Worm (Caenorhabditis elegans) whole organism, L4 larva: ENCODE measurements around the gene cav-1.

Experiments used
- D1046.2 ChIP-seq: fragments of 200-800 bp; sonication (Bioruptor generic); IDR thresholded peaks from 2 replicates; pipeline ENCODE4 v1.3.6; 2022; ENCODE audit warnings: missing genetic modification characterization, missing compliant biosample characterization
- F26F4.8 ChIP-seq: fragments of 200-800 bp; sonication (Bioruptor generic); conservative IDR thresholded peaks from 2 replicates; pipeline ENCODE4 v1.3.6; 2022; ENCODE audit warnings: missing genetic modification characterization, missing compliant biosample characterization
- Y75B8A.6 ChIP-seq: fragments of 200-800 bp; sonication (Bioruptor generic); IDR thresholded peaks from 2 replicates; pipeline ENCODE4 v1.3.6; 2022; ENCODE audit warnings: missing genetic modification reagents, missing genetic modification characterization, missing compliant biosample characterization
- aly-2 ChIP-seq: sonication (generic microtip); optimal IDR thresholded peaks from 2 replicates; lab custom pipeline; 2018; ENCODE audit warnings: missing biosample characterization, missing genetic modification characterization
- arid-1 ChIP-seq: fragments of 200-800 bp; sonication (Bioruptor generic); conservative IDR thresholded peaks from 2 replicates; pipeline ENCODE4 v1.3.6; 2022; ENCODE audit warnings: missing genetic modification reagents, missing genetic modification characterization, missing compliant biosample characterization
- ceh-32 ChIP-seq: sonication (generic microtip); optimal IDR thresholded peaks from 2 replicates; lab custom pipeline; 2016; ENCODE audit warnings: mild to moderate bottlenecking, missing genetic modification characterization, missing compliant biosample characterization; ENCODE audit not compliant: poor library complexity
- cey-2 ChIP-seq: sonication (generic microtip); optimal IDR thresholded peaks from 3 replicates; lab custom pipeline; 2017; ENCODE audit warnings: missing genetic modification characterization, mild to moderate bottlenecking, missing compliant biosample characterization, antibody characterized with exemption, borderline replicate concordance; ENCODE audit not compliant: insufficient read depth
- daf-12 ChIP-seq: fragments of 150-350 bp; optimal IDR thresholded peaks from 2 replicates; lab custom pipeline; 2014; ENCODE audit warnings: missing biosample characterization, missing genetic modification reagents, missing genetic modification characterization
- daf-19 ChIP-seq: fragments of 200-800 bp; sonication (Bioruptor generic); conservative IDR thresholded peaks from 2 replicates; pipeline ENCODE4 v1.3.6; 2022; ENCODE audit warnings: missing genetic modification characterization, missing compliant biosample characterization
- daf-8 ChIP-seq: fragments of 200-800 bp; sonication (Bioruptor generic); IDR thresholded peaks from 2 replicates; pipeline ENCODE4 v1.3.6; 2022; ENCODE audit warnings: missing genetic modification characterization, missing compliant biosample characterization
- dmd-6 ChIP-seq: fragments of 200-800 bp; sonication (Bioruptor generic); IDR thresholded peaks from 2 replicates; pipeline ENCODE4 v1.3.6; 2022; ENCODE audit warnings: missing genetic modification reagents, missing genetic modification characterization, missing compliant biosample characterization
- dpl-1 ChIP-seq: fragments of 150-350 bp; optimal IDR thresholded peaks from 2 replicates; lab custom pipeline; 2014; ENCODE audit warnings: missing biosample characterization, missing genetic modification reagents, missing genetic modification characterization
- egl-27 ChIP-seq: sonication (generic microtip); optimal IDR thresholded peaks from 3 replicates; lab custom pipeline; 2017; ENCODE audit warnings: missing biosample characterization, missing genetic modification reagents, missing genetic modification characterization
- egl-43 ChIP-seq: fragments of 200-800 bp; sonication (Bioruptor generic); IDR thresholded peaks from 2 replicates; pipeline ENCODE4 v1.3.6; 2022; ENCODE audit warnings: missing genetic modification reagents, missing genetic modification characterization, missing compliant biosample characterization
- fos-1 ChIP-seq: fragments of 150-350 bp; optimal IDR thresholded peaks from 2 replicates; lab custom pipeline; 2014; ENCODE audit warnings: missing biosample characterization, missing genetic modification characterization
- gei-8 ChIP-seq: fragments of 200-800 bp; sonication (Bioruptor generic); optimal IDR thresholded peaks from 2 replicates; lab custom pipeline; 2018; ENCODE audit warnings: mild to moderate bottlenecking, missing genetic modification characterization, missing compliant biosample characterization
- hlh-30 ChIP-seq: sonication (generic microtip); optimal IDR thresholded peaks from 2 replicates; lab custom pipeline; 2017; ENCODE audit warnings: antibody characterized with exemption, mild to moderate bottlenecking, missing genetic modification characterization, missing compliant biosample characterization; ENCODE audit not compliant: insufficient read depth
- hmg-1.1 ChIP-seq: fragments of 200-800 bp; sonication (Bioruptor generic); IDR thresholded peaks from 2 replicates; pipeline ENCODE4 v1.3.6; 2022; ENCODE audit warnings: missing genetic modification reagents, missing genetic modification characterization, missing compliant biosample characterization
- jun-1 ChIP-seq: fragments of 150-350 bp; optimal IDR thresholded peaks from 2 replicates; lab custom pipeline; 2014; ENCODE audit warnings: missing biosample characterization, missing genetic modification reagents, missing genetic modification characterization
- lim-7 ChIP-seq: fragments of 200-800 bp; sonication (Bioruptor generic); IDR thresholded peaks from 2 replicates; pipeline ENCODE4 v1.3.6; 2022; ENCODE audit warnings: missing genetic modification characterization, missing compliant biosample characterization
- lin-1 ChIP-seq: fragments of 200-800 bp; sonication (Bioruptor generic); IDR thresholded peaks from 2 replicates; pipeline ENCODE4 v1.3.6; 2022; ENCODE audit warnings: missing genetic modification reagents, missing genetic modification characterization, missing compliant biosample characterization
- lin-15B ChIP-seq: fragments of 150-350 bp; sonication (generic microtip); optimal IDR thresholded peaks from 3 replicates; lab custom pipeline; 2014; ENCODE audit warnings: missing biosample characterization, missing genetic modification characterization
- lin-29 ChIP-seq: fragments of 200-800 bp; sonication (Bioruptor generic); IDR thresholded peaks from 2 replicates; pipeline ENCODE4 v1.3.6; 2022; ENCODE audit warnings: missing genetic modification reagents, missing genetic modification characterization, missing compliant biosample characterization
- lin-38 ChIP-seq: fragments of 200-800 bp; sonication (Bioruptor generic); IDR thresholded peaks from 2 replicates; pipeline ENCODE4 v1.3.6; 2022; ENCODE audit warnings: missing genetic modification reagents, missing genetic modification characterization, missing compliant biosample characterization
- lin-39 ChIP-seq: fragments of 150-350 bp; optimal IDR thresholded peaks from 2 replicates; lab custom pipeline; 2014; ENCODE audit warnings: missing biosample characterization, missing genetic modification reagents, missing genetic modification characterization
- lsy-2 ChIP-seq, 2 experiments: fragments of 150-350 bp in 1 of 2; sonication (generic microtip) in 1 of 2; optimal IDR thresholded peaks; 2 replicates each; lab custom pipeline; 2014 to 2017; ENCODE audit warnings: missing biosample characterization in 2 of 2, missing genetic modification characterization in 2 of 2
- madf-5 ChIP-seq, 2 experiments: fragments of 200-800 bp; sonication (Bioruptor generic); IDR thresholded peaks; 2 replicates each; pipeline ENCODE4 v1.3.6; 2022; ENCODE audit warnings: missing compliant biosample characterization in 2 of 2, missing genetic modification characterization in 2 of 2
- mdl-1 ChIP-seq, 2 experiments: fragments of 150-350 bp in 1 of 2; sonication (generic microtip) in 1 of 2; optimal IDR thresholded peaks; 2 replicates each; lab custom pipeline; 2014 to 2017; ENCODE audit warnings: missing biosample characterization in 2 of 2, missing genetic modification characterization in 2 of 2
- mep-1 ChIP-seq: fragments of 150-350 bp; sonication (generic microtip); optimal IDR thresholded peaks from 3 replicates; lab custom pipeline; 2014; ENCODE audit warnings: missing biosample characterization, missing genetic modification characterization
- nhr-10 ChIP-seq: fragments of 150-350 bp; optimal IDR thresholded peaks from 2 replicates; lab custom pipeline; 2014; ENCODE audit warnings: missing biosample characterization, missing genetic modification characterization
- nhr-237 ChIP-seq: sonication (generic microtip); optimal IDR thresholded peaks from 2 replicates; lab custom pipeline; 2017; ENCODE audit warnings: missing biosample characterization, missing genetic modification characterization
- nhr-25 ChIP-seq: sonication (generic microtip); optimal IDR thresholded peaks from 2 replicates; lab custom pipeline; 2017; ENCODE audit warnings: missing genetic modification characterization, mild to moderate bottlenecking, missing compliant biosample characterization, antibody characterized with exemption, moderate library complexity, borderline replicate concordance; ENCODE audit not compliant: insufficient read depth
- nhr-28 ChIP-seq: fragments of 150-350 bp; optimal IDR thresholded peaks from 2 replicates; lab custom pipeline; 2014; ENCODE audit warnings: missing biosample characterization, missing genetic modification characterization
- nhr-41 ChIP-seq: fragments of 200-800 bp; sonication (Bioruptor generic); IDR thresholded peaks from 2 replicates; pipeline ENCODE4 v1.3.6; 2022; ENCODE audit warnings: missing genetic modification reagents, missing genetic modification characterization, missing compliant biosample characterization
- nhr-76 ChIP-seq: fragments of 150-350 bp; optimal IDR thresholded peaks from 2 replicates; lab custom pipeline; 2014; ENCODE audit warnings: missing biosample characterization, missing genetic modification characterization
- pqm-1 ChIP-seq: sonication (generic microtip); optimal IDR thresholded peaks from 2 replicates; lab custom pipeline; 2017; ENCODE audit warnings: missing biosample characterization, missing genetic modification characterization
- sdz-12 ChIP-seq: fragments of 200-800 bp; sonication (Bioruptor generic); optimal IDR thresholded peaks from 2 replicates; lab custom pipeline; 2018; ENCODE audit warnings: mild to moderate bottlenecking, missing genetic modification characterization, missing compliant biosample characterization
- skn-1 ChIP-seq: fragments of 150-350 bp; optimal IDR thresholded peaks from 2 replicates; lab custom pipeline; 2014; ENCODE audit warnings: missing biosample characterization, missing genetic modification characterization
- tra-1 ChIP-seq: fragments of 200-800 bp; sonication (Bioruptor generic); IDR thresholded peaks from 2 replicates; pipeline ENCODE4 v1.3.6; 2022; ENCODE audit warnings: missing genetic modification reagents, missing genetic modification characterization, missing compliant biosample characterization
- unc-130 ChIP-seq: sonication (generic microtip); optimal IDR thresholded peaks from 2 replicates; lab custom pipeline; 2016; ENCODE audit warnings: missing genetic modification reagents, missing genetic modification characterization, missing compliant biosample characterization
- unc-39 ChIP-seq: sonication (generic microtip); optimal IDR thresholded peaks from 2 replicates; lab custom pipeline; 2017; ENCODE audit warnings: missing biosample characterization, missing genetic modification characterization
- zag-1 ChIP-seq: fragments of 150-350 bp; optimal IDR thresholded peaks from 2 replicates; lab custom pipeline; 2014; ENCODE audit warnings: missing biosample characterization, missing genetic modification characterization
- zfp-2 ChIP-seq: sonication (generic microtip); optimal IDR thresholded peaks from 2 replicates; lab custom pipeline; 2016; ENCODE audit warnings: mild to moderate bottlenecking, missing genetic modification characterization, missing compliant biosample characterization
- zfp-3 ChIP-seq: fragments of 200-800 bp; sonication (Bioruptor generic); conservative IDR thresholded peaks from 2 replicates; pipeline ENCODE4 v1.3.6; 2022; ENCODE audit warnings: missing genetic modification reagents, missing genetic modification characterization, missing compliant biosample characterization
- zip-11 ChIP-seq: fragments of 200-800 bp; sonication (Bioruptor generic); IDR thresholded peaks from 2 replicates; pipeline ENCODE4 v1.3.6; 2022; ENCODE audit warnings: missing genetic modification characterization, missing compliant biosample characterization
- ztf-7 ChIP-seq: fragments of 150-350 bp; optimal IDR thresholded peaks from 2 replicates; lab custom pipeline; 2014; ENCODE audit warnings: missing biosample characterization, missing genetic modification characterization

The cav-1 gene

DNA sequence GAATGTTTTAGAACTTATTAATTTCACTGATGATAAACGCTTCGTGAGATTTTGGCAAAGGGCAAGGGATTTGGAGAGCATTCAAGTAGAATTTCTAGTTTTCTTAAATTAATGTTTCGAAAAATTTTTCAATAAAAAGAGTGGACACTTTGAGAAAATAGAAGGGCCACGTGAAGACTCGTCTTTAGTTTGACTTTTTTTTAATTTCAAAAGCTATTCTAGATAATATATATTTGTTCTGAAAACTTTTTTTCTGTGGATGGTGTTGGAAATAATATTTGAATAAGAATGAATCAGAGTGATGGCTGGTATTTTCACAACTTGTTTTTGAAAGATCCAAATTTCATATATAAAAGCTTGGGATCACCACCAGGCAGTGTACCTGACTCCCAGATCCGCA is 24.0 kb upstream of the cav-1 start, which contains the start of gene C28D4.8:
Gene C28D4.8, minus strand, starts transcription at position 101 of the 400 bp plus-strand sequence.
- TF ChIP-seq tra-1 (GFP tag; lab: Robert Waterston, UW) (no peak), ceh-32 (no peak), nhr-76 (no peak), unc-39 (tag; lab: Kevin White, UChicago) (no peak), zip-11 (no peak), F26F4.8 (GFP tag; lab: Robert Waterston, UW) (no peak), hlh-30 (tag; lab: Kevin White, UChicago) (no peak), ztf-7 (tag; lab: Kevin White, UChicago) (no peak), nhr-237 (tag; lab: Kevin White, UChicago) (no peak), zfp-2 (tag; lab: Kevin White, UChicago) (no peak), lin-1 (GFP tag; lab: Robert Waterston, UW) (no peak)

ce11 chrIV:9755713-9756112 is 16.6 kb upstream of the cav-1 start:
- TF ChIP-seq sdz-12 (GFP tag; lab: Kevin White, UChicago) = no peak
- peak; percentile 61 for TF ChIP-seq nhr-28 (tag; lab: Kevin White, UChicago)

DNA sequence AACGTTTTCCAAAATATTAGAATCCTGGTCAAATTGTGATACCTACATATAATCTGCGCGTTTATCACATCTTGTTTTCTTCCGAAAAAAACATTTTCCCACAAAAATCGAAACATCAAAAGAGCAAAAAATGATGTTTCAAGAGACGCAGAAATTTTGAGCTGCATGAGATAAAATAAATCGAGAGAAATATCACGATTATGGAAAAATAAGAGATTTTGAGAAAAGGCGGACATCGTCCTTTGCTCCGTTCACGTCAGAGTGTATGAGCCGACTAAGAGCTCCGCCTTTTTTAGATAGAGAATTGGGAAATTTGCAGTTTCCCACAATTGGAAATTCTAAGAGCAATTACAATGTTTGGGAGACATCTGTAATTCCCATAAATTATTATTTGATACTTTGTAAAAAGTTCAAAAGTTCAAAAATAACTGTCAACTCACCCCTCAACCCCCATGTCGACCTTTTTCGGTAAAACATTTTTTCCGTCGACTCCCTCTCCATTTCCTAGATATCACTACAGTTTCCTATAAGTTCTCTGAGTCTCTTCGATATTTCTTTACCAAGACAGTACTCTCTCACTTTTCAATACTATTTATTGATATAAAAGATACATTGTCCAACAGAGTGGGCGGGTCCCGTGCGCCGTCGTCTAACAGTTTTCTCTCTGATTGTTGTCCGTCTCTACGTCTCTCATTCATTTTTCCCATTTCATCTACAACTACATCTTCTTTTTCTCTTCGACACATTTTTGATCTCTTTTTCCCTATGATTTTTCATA is 15.5 kb upstream of the cav-1 start:
- TF ChIP-seq aly-2 (tag; lab: Kevin White, UChicago) (no peak), egl-27 (tag; lab: Kevin White, UChicago) (no peak), egl-43 (GFP tag; lab: Robert Waterston, UW) (no peak), sdz-12 (GFP tag; lab: Kevin White, UChicago) (no peak), ceh-32 (no peak), jun-1 (tag; lab: Kevin White, UChicago) (no peak), zfp-3 (GFP tag; lab: Robert Waterston, UW) (no peak), fos-1 (tag; lab: Kevin White, UChicago) (no peak), pqm-1 (tag; lab: Kevin White, UChicago) (peak; percentile 60), nhr-25 (peak; percentile 11), unc-130 (GFP tag; lab: Kevin White, UChicago) (no peak), daf-12 (no peak), nhr-41 (no peak), nhr-10 (tag; lab: Kevin White, UChicago) (peak; percentile 10), cey-2 (tag; lab: Kevin White, UChicago) (peak; percentile 6), D1046.2 (GFP tag; lab: Robert Waterston, UW) (no peak), lin-29 (GFP tag; lab: Robert Waterston, UW) (no peak), lin-15B (tag; lab: Kevin White, UChicago) (no peak), zag-1 (no peak), mdl-1 (tag; optimal IDR thresholded peaks at IDR 0.05; lab: Kevin White, UChicago) (peak in 1 of 2 experiments; percentile 57), hlh-30 (tag; lab: Kevin White, UChicago) (peak; percentile 73), hmg-1.1 (GFP tag; lab: Robert Waterston, UW) (0 out of 2 replicates have a peak, but pooled peaks have one; percentile 15), lin-38 (GFP tag; lab: Robert Waterston, UW) (no peak), dmd-6 (GFP tag; lab: Robert Waterston, UW) (peak; percentile 71), daf-19 (GFP tag; lab: Robert Waterston, UW) (no peak), gei-8 (GFP tag; lab: Kevin White, UChicago) (no peak), dpl-1 (no peak), lsy-2 (tag; optimal IDR thresholded peaks at IDR 0.05; lab: Kevin White, UChicago) (peak in 1 of 2 experiments; percentile 24), mep-1 (peak; percentile 39), Y75B8A.6 (GFP tag; lab: Robert Waterston, UW) (no peak), daf-8 (GFP tag; lab: Robert Waterston, UW) (no peak), lim-7 (GFP tag; lab: Robert Waterston, UW) (no peak), lin-39 (tag; lab: Kevin White, UChicago) (no peak), skn-1 (tag; lab: Kevin White, UChicago) (no peak), arid-1 (GFP tag; lab: Robert Waterston, UW) (no peak), madf-5 (GFP tag; IDR thresholded peaks at IDR 0.05; lab: Robert Waterston, UW) (no peak), nhr-76 (no peak)
